Worm (Caenorhabditis elegans) whole organism, L4 larva: Measurements from ENCODE around the gene Y45F10D.7.
A peak's percentile ranks its signal among the peaks of the same experiment; 100 is the strongest.

ENCODE experiments used
- F44E2.7 ChIP-seq: fragments of 200-800 bp; sonication (Bioruptor generic); IDR thresholded peaks from 2 replicates; pipeline ENCODE4 v2.1.2; 2022; ENCODE audit warnings: missing genetic modification characterization, missing compliant biosample characterization
- Y48G9A.11 ChIP-seq: fragments of 200-800 bp; sonication (Bioruptor generic); IDR thresholded peaks from 2 replicates; pipeline ENCODE4 v1.3.6; 2022; ENCODE audit warnings: missing genetic modification reagents, missing genetic modification characterization, missing compliant biosample characterization
- ZK337.2 ChIP-seq: fragments of 200-800 bp; sonication (Bioruptor generic); IDR thresholded peaks from 2 replicates; pipeline ENCODE4 v1.3.6; 2022; ENCODE audit warnings: missing genetic modification reagents, missing genetic modification characterization, missing compliant biosample characterization
- aha-1 ChIP-seq: fragments of 150-350 bp; peaks from one replicate; lab custom pipeline; 2014; ENCODE audit warnings: missing biosample characterization, missing genetic modification characterization
- ceh-28 ChIP-seq: fragments of 150-350 bp; optimal IDR thresholded peaks from 2 replicates; lab custom pipeline; 2014; ENCODE audit warnings: missing biosample characterization, missing genetic modification reagents, missing genetic modification characterization
- ces-1 ChIP-seq: fragments of 150-350 bp; sonication (generic microtip); optimal IDR thresholded peaks from 4 replicates; lab custom pipeline; 2014; ENCODE audit warnings: missing biosample characterization, missing genetic modification reagents, missing genetic modification characterization
- jun-1 ChIP-seq: fragments of 150-350 bp; optimal IDR thresholded peaks from 2 replicates; lab custom pipeline; 2014; ENCODE audit warnings: missing biosample characterization, missing genetic modification reagents, missing genetic modification characterization
- lin-38 ChIP-seq: fragments of 200-800 bp; sonication (Bioruptor generic); IDR thresholded peaks from 2 replicates; pipeline ENCODE4 v1.3.6; 2022; ENCODE audit warnings: missing genetic modification reagents, missing genetic modification characterization, missing compliant biosample characterization
- lin-39 ChIP-seq: fragments of 150-350 bp; optimal IDR thresholded peaks from 2 replicates; lab custom pipeline; 2014; ENCODE audit warnings: missing biosample characterization, missing genetic modification reagents, missing genetic modification characterization
- lsy-2 ChIP-seq, 2 experiments: fragments of 150-350 bp in 1 of 2; sonication (generic microtip) in 1 of 2; optimal IDR thresholded peaks; 2 replicates each; lab custom pipeline; 2014 to 2017; ENCODE audit warnings: missing biosample characterization in 2 of 2, missing genetic modification characterization in 2 of 2
- nhr-111 ChIP-seq: fragments of 200-800 bp; sonication (Bioruptor generic); optimal IDR thresholded peaks from 2 replicates; lab custom pipeline; 2018; ENCODE audit warnings: mild to moderate bottlenecking, missing genetic modification characterization, missing compliant biosample characterization
- nhr-6 ChIP-seq: fragments of 150-350 bp; optimal IDR thresholded peaks from 2 replicates; lab custom pipeline; 2014; ENCODE audit warnings: missing biosample characterization, missing genetic modification characterization
- sdz-12 ChIP-seq: fragments of 200-800 bp; sonication (Bioruptor generic); optimal IDR thresholded peaks from 2 replicates; lab custom pipeline; 2018; ENCODE audit warnings: mild to moderate bottlenecking, missing genetic modification characterization, missing compliant biosample characterization
- set-16 ChIP-seq: fragments of 200-800 bp; sonication (Bioruptor generic); IDR thresholded peaks from 2 replicates; pipeline ENCODE4 v1.3.6; 2022; ENCODE audit warnings: missing genetic modification reagents, missing genetic modification characterization, missing compliant biosample characterization
- snpc-1.2 ChIP-seq: fragments of 200-800 bp; sonication (Bioruptor generic); IDR thresholded peaks from 2 replicates; pipeline ENCODE4 v1.3.6; 2022; ENCODE audit warnings: missing genetic modification reagents, missing genetic modification characterization, missing compliant biosample characterization
- zfp-2 ChIP-seq: sonication (generic microtip); optimal IDR thresholded peaks from 2 replicates; lab custom pipeline; 2016; ENCODE audit warnings: mild to moderate bottlenecking, missing genetic modification characterization, missing compliant biosample characterization

Gene Y45F10D.7

ce11 chrIV:13827586-13827985 lies 38.9 kb downstream of the Y45F10D.7 start, which contains the start of gene rga-5:
Gene rga-5, plus strand, starts transcription at chrIV:13827886.
- TF ChIP-seq sdz-12 (GFP tag; lab: Kevin White, UChicago): no peak
- no peak for TF ChIP-seq lsy-2 (tag; optimal IDR thresholded peaks at IDR 0.05; lab: Kevin White, UChicago)
- no peak for TF ChIP-seq nhr-6 (tag; lab: Kevin White, UChicago)

- peak; percentile 96 for TF ChIP-seq aha-1 (tag; lab: Kevin White, UChicago)
- no peak for TF ChIP-seq lsy-2 (tag; optimal IDR thresholded peaks at IDR 0.05; lab: Kevin White, UChicago)
- no peak for TF ChIP-seq zfp-2 (tag; lab: Kevin White, UChicago)
Measured at ce11 chrIV:13834394-13835129, 45.9 kb downstream of the Y45F10D.7 start.

- TF ChIP-seq set-16: no peak
- TF ChIP-seq nhr-111: no peak
- TF ChIP-seq lin-38 (GFP tag; lab: Robert Waterston, UW): no peak
- TF ChIP-seq jun-1: no peak
- TF ChIP-seq Y48G9A.11 (GFP tag; lab: Robert Waterston, UW): no peak
- TF ChIP-seq lin-39: no peak
- no peak for TF ChIP-seq F44E2.7 (GFP tag; lab: Robert Waterston, UW)
- no peak for TF ChIP-seq ceh-28 (tag; lab: Kevin White, UChicago)
- TF ChIP-seq ZK337.2: no peak
Measured at ce11 chrIV:13836290-13836689, 47.6 kb downstream of the Y45F10D.7 start, which contains the start of gene H08M01.1. Gene H08M01.1, minus strand, starts transcription at chrIV:13836390.

ce11 chrIV:13838296-13838695 lies 49.6 kb downstream of the Y45F10D.7 start:
- peak; percentile 74 for TF ChIP-seq snpc-1.2 (GFP tag; lab: Robert Waterston, UW)
- TF ChIP-seq ces-1: no peak
